Fruit fly (Drosophila melanogaster) whole organism, embryonic: ENCODE data around the gene DppIII.
A peak's percentile ranks its signal among the peaks of the same experiment; 100 is the strongest.

ENCODE experiments used
- Bgb ChIP-seq: fragments of 200-800 bp; sonication (Bioruptor generic); IDR thresholded peaks from 2 replicates; pipeline ENCODE4 v1.3.6; 2022; ENCODE audit warnings: missing biosample characterization, missing genetic modification characterization; ENCODE audit not compliant: partially characterized antibody
- CG10209 ChIP-seq: fragments of 200-800 bp; sonication (Bioruptor generic); optimal IDR thresholded peaks from 3 replicates; lab custom pipeline; 2017; ENCODE audit warnings: missing biosample characterization, mild to moderate bottlenecking, missing genetic modification characterization, missing genetic modification reagents
- CG11560 ChIP-seq: fragments of 200-800 bp; sonication (Bioruptor generic); IDR thresholded peaks from 3 replicates; pipeline ENCODE4 v1.3.6; 2022; ENCODE audit warnings: missing biosample characterization, missing genetic modification characterization
- CG12219 ChIP-seq: fragments of 200-800 bp; sonication (Bioruptor generic); optimal IDR thresholded peaks from 3 replicates; lab custom pipeline; 2018; ENCODE audit warnings: missing biosample characterization, mild to moderate bottlenecking, missing genetic modification characterization
- CG1233 ChIP-seq: fragments of 200-800 bp; sonication (Bioruptor generic); optimal IDR thresholded peaks from 4 replicates; lab custom pipeline; 2018; ENCODE audit warnings: missing biosample characterization, mild to moderate bottlenecking, missing genetic modification characterization
- CG13287 ChIP-seq: fragments of 200-800 bp; sonication (Bioruptor generic); IDR thresholded peaks from 2 replicates; pipeline ENCODE4 v1.3.6; 2022; ENCODE audit warnings: missing biosample characterization, missing genetic modification characterization; ENCODE audit not compliant: partially characterized antibody
- CG14667 ChIP-seq: fragments of 200-800 bp; sonication (Bioruptor generic); IDR thresholded peaks from 2 replicates; pipeline ENCODE4 v1.3.6; 2022; ENCODE audit warnings: missing biosample characterization, missing genetic modification characterization
- CG17568 ChIP-seq: fragments of 200-800 bp; sonication (Bioruptor generic); optimal IDR thresholded peaks from 2 replicates; lab custom pipeline; 2018; ENCODE audit warnings: missing biosample characterization, mild to moderate bottlenecking, missing genetic modification characterization, moderate library complexity
- CG1792 ChIP-seq: fragments of 200-800 bp; sonication (Bioruptor generic); optimal IDR thresholded peaks from 2 replicates; lab custom pipeline; 2016; ENCODE audit warnings: missing biosample characterization, missing genetic modification characterization
- CG1832 ChIP-seq: fragments of 200-800 bp; sonication (Bioruptor generic); optimal IDR thresholded peaks from 2 replicates; lab custom pipeline; 2017; ENCODE audit warnings: missing biosample characterization, mild to moderate bottlenecking, missing genetic modification characterization, inconsistent platforms
- CG2116 ChIP-seq: fragments of 200-800 bp; sonication (Bioruptor generic); optimal IDR thresholded peaks from 3 replicates; lab custom pipeline; 2018; ENCODE audit warnings: missing biosample characterization, mild to moderate bottlenecking, missing genetic modification characterization
- CG2889 ChIP-seq: fragments of 200-800 bp; sonication (Bioruptor generic); IDR thresholded peaks from 3 replicates; pipeline ENCODE4 v1.3.6; 2022; ENCODE audit warnings: missing biosample characterization, missing genetic modification characterization
- CG32767 ChIP-seq: fragments of 200-800 bp; sonication (Bioruptor generic); IDR thresholded peaks from 2 replicates; pipeline ENCODE4 v1.3.6; 2022; ENCODE audit warnings: missing biosample characterization, missing genetic modification characterization
- CG3407 ChIP-seq: fragments of 200-800 bp; sonication (Bioruptor generic); optimal IDR thresholded peaks from 2 replicates; lab custom pipeline; 2018; ENCODE audit warnings: missing biosample characterization, mild to moderate bottlenecking, missing genetic modification characterization
- CG34376 ChIP-seq: fragments of 200-800 bp; sonication (Bioruptor generic); optimal IDR thresholded peaks from 2 replicates; lab custom pipeline; 2018; ENCODE audit warnings: missing biosample characterization, mild to moderate bottlenecking, missing genetic modification characterization
- CG4282 ChIP-seq: fragments of 200-800 bp; sonication (Bioruptor generic); optimal IDR thresholded peaks from 2 replicates; lab custom pipeline; 2016; ENCODE audit warnings: missing biosample characterization, missing genetic modification characterization
- CG5245 ChIP-seq: fragments of 200-800 bp; sonication (Bioruptor generic); optimal IDR thresholded peaks from 3 replicates; lab custom pipeline; 2016; ENCODE audit warnings: missing biosample characterization, missing genetic modification characterization
- CG7372 ChIP-seq: fragments of 200-800 bp; sonication (Bioruptor generic); IDR thresholded peaks from 2 replicates; pipeline ENCODE4 v1.3.6; 2022; ENCODE audit warnings: missing biosample characterization, missing genetic modification characterization
- CrebB ChIP-seq: fragments of 200-800 bp; sonication (Bioruptor generic); optimal IDR thresholded peaks from 3 replicates; lab custom pipeline; 2018; ENCODE audit warnings: missing biosample characterization, mild to moderate bottlenecking, missing genetic modification characterization
- Dbx ChIP-seq: fragments of 200-800 bp; sonication (Bioruptor generic); IDR thresholded peaks from 3 replicates; pipeline ENCODE4 v1.3.6; 2022; ENCODE audit warnings: missing biosample characterization, missing genetic modification characterization
- E2f1 ChIP-seq: fragments of 200-800 bp; sonication (Bioruptor generic); IDR thresholded peaks from 2 replicates; pipeline ENCODE4 v1.3.6; 2022; ENCODE audit warnings: missing biosample characterization, missing genetic modification characterization
- Eip74EF ChIP-seq, 2 experiments: fragments of 200-800 bp in 1 of 2; fragments of >200 bp in 1 of 2; sonication (Bioruptor generic) in 1 of 2; optimal IDR thresholded peaks; 2 replicates each; lab custom pipeline; 2017 to 2019; ENCODE audit warnings: missing biosample characterization in 2 of 2, missing genetic modification characterization in 2 of 2, mild to moderate bottlenecking in 1 of 2, moderate library complexity in 1 of 2
- Fer1 ChIP-seq: fragments of 200-800 bp; sonication (Bioruptor generic); optimal IDR thresholded peaks from 2 replicates; lab custom pipeline; 2017; ENCODE audit warnings: missing biosample characterization, mild to moderate bottlenecking, missing genetic modification characterization
- HmgZ ChIP-seq: fragments of 200-800 bp; sonication (Bioruptor generic); optimal IDR thresholded peaks from 2 replicates; lab custom pipeline; 2018; ENCODE audit warnings: missing biosample characterization, mild to moderate bottlenecking, missing genetic modification characterization
- Lhr ChIP-seq: fragments of 200-800 bp; sonication (Bioruptor generic); optimal IDR thresholded peaks from 3 replicates; lab custom pipeline; 2017; ENCODE audit warnings: mild to moderate bottlenecking, missing biosample characterization, missing genetic modification reagents, missing genetic modification characterization
- MBD-R2 ChIP-seq: fragments of 200-800 bp; sonication (Bioruptor generic); IDR thresholded peaks from 2 replicates; pipeline ENCODE4 v1.3.6; 2022; ENCODE audit warnings: missing biosample characterization, missing genetic modification characterization
- Mad ChIP-seq: fragments of 200-800 bp; sonication (Bioruptor generic); optimal IDR thresholded peaks from 2 replicates; lab custom pipeline; 2016; ENCODE audit warnings: missing biosample characterization, missing genetic modification characterization
- Spps ChIP-seq: fragments of 200-800 bp; sonication (Bioruptor generic); optimal IDR thresholded peaks from 2 replicates; lab custom pipeline; 2018; ENCODE audit warnings: missing biosample characterization, mild to moderate bottlenecking, missing genetic modification characterization
- Usf ChIP-seq: fragments of 200-800 bp; sonication (Bioruptor generic); optimal IDR thresholded peaks from 2 replicates; lab custom pipeline; 2017; ENCODE audit warnings: missing genotype, missing biosample characterization, missing genetic modification characterization
- ab ChIP-seq: fragments of 200-800 bp; sonication (Bioruptor generic); optimal IDR thresholded peaks from 2 replicates; lab custom pipeline; 2016; ENCODE audit warnings: missing biosample characterization, missing genetic modification characterization
- amos ChIP-seq: fragments of 200-800 bp; sonication (Bioruptor generic); IDR thresholded peaks from 2 replicates; pipeline ENCODE4 v1.3.6; 2022; ENCODE audit warnings: missing biosample characterization, missing genetic modification characterization; ENCODE audit not compliant: partially characterized antibody
- ara ChIP-seq: fragments of 200-800 bp; sonication (Bioruptor generic); IDR thresholded peaks from 2 replicates; pipeline ENCODE4 v1.3.6; 2022; ENCODE audit warnings: missing biosample characterization, missing genetic modification characterization
- bcd ChIP-seq: fragments of 200-800 bp; sonication (Bioruptor generic); optimal IDR thresholded peaks from 2 replicates; lab custom pipeline; 2017; ENCODE audit warnings: missing biosample characterization, mild to moderate bottlenecking, missing genetic modification characterization
- danr ChIP-seq: fragments of 200-800 bp; sonication (Bioruptor generic); IDR thresholded peaks from 2 replicates; pipeline ENCODE4 v1.3.6; 2022; ENCODE audit warnings: missing biosample characterization, missing genetic modification characterization
- dati ChIP-seq: fragments of 200-800 bp; sonication (Bioruptor generic); IDR thresholded peaks from 2 replicates; pipeline ENCODE4 v1.3.6; 2022; ENCODE audit warnings: missing biosample characterization, missing genetic modification characterization
- gro ChIP-seq: fragments of 200-800 bp; sonication (Bioruptor generic); optimal IDR thresholded peaks from 2 replicates; lab custom pipeline; 2016; ENCODE audit warnings: missing biosample characterization, missing genetic modification characterization
- h ChIP-seq: fragments of >200 bp; optimal IDR thresholded peaks from 2 replicates; lab custom pipeline; 2017
- her ChIP-seq: fragments of 200-800 bp; sonication (Bioruptor generic); optimal IDR thresholded peaks from 2 replicates; lab custom pipeline; 2016; ENCODE audit warnings: missing biosample characterization, missing genetic modification characterization
- insv ChIP-seq, 2 experiments: fragments of 200-800 bp; sonication (Bioruptor generic); optimal IDR thresholded peaks; 3 replicates each; lab custom pipeline; 2016 to 2018; ENCODE audit warnings: missing biosample characterization in 2 of 2, missing genetic modification characterization in 2 of 2
- lov ChIP-seq, 2 experiments: fragments of 200-800 bp in 1 of 2; fragments of >200 bp in 1 of 2; sonication (Bioruptor generic) in 1 of 2; IDR thresholded peaks in 1 of 2; optimal IDR thresholded peaks in 1 of 2; 2 replicates in 1 of 2; 3 replicates in 1 of 2; pipeline versions ENCODE4 v1.3.6 to Lab custom; 2017 to 2022; ENCODE audit warnings: missing biosample characterization in 1 of 2, missing genetic modification characterization in 1 of 2
- org-1 ChIP-seq: fragments of 200-800 bp; sonication (Bioruptor generic); optimal IDR thresholded peaks from 2 replicates; lab custom pipeline; 2017; ENCODE audit warnings: missing biosample characterization, missing genetic modification characterization
- phol ChIP-seq: fragments of 200-800 bp; sonication (Bioruptor generic); optimal IDR thresholded peaks from 3 replicates; lab custom pipeline; 2018; ENCODE audit warnings: missing biosample characterization, mild to moderate bottlenecking, missing genetic modification characterization, moderate library complexity
- repo ChIP-seq: fragments of 200-800 bp; sonication (Bioruptor generic); optimal IDR thresholded peaks from 2 replicates; lab custom pipeline; 2016; ENCODE audit warnings: missing biosample characterization, missing genetic modification characterization
- sens ChIP-seq: fragments of 200-800 bp; sonication (Bioruptor generic); peaks from one replicate; lab custom pipeline; 2016; ENCODE audit warnings: missing biosample characterization, missing genetic modification characterization
- sr ChIP-seq: fragments of 200-800 bp; sonication (Bioruptor generic); IDR thresholded peaks from 3 replicates; pipeline ENCODE4 v1.3.6; 2022; ENCODE audit warnings: missing biosample characterization, missing genetic modification characterization
- tap ChIP-seq: fragments of 200-800 bp; optimal IDR thresholded peaks from 3 replicates; lab custom pipeline; 2019; ENCODE audit warnings: missing biosample characterization, mild to moderate bottlenecking, missing genetic modification characterization, moderate library complexity
- usp ChIP-seq: fragments of >200 bp; optimal IDR thresholded peaks from 2 replicates; lab custom pipeline; 2017; ENCODE audit warnings: missing biosample characterization, missing genetic modification characterization
- zfh1 ChIP-seq: fragments of 200-800 bp; sonication (Bioruptor generic); IDR thresholded peaks from 3 replicates; pipeline ENCODE4 v1.3.6; 2022; ENCODE audit warnings: missing biosample characterization, missing genetic modification characterization
- zfh2 ChIP-seq: fragments of 200-800 bp; sonication (Bioruptor generic); optimal IDR thresholded peaks from 2 replicates; lab custom pipeline; 2016; ENCODE audit warnings: missing biosample characterization, missing genetic modification characterization

DppIII gene

dm6 chr3R:8333768-8334470 is 10.3 kb upstream of the DppIII start, which contains the start of gene Poxm (continued):
- peak; percentile 67; the same call in 2 of the 3 replicates for TF ChIP-seq zfh1 (GFP tag; lab: Robert Waterston, UW)
- TF ChIP-seq Eip74EF (GFP tag; optimal IDR thresholded peaks at IDR 0.05; lab: Kevin White, UChicago) = peak in 1 of 2 experiments; percentile 89
- no peak for TF ChIP-seq her (GFP tag; lab: Kevin White, UChicago)
- TF ChIP-seq MBD-R2 (GFP tag; lab: Robert Waterston, UW) = no peak
- peak in 1 of 2 experiments; percentile 19 for TF ChIP-seq insv (GFP tag; optimal IDR thresholded peaks at IDR 0.05; lab: Kevin White, UChicago)
- peak; percentile 48; the same call in 1 of the 3 replicates for TF ChIP-seq Dbx (GFP tag; lab: Robert Waterston, UW)
- peak; percentile 91 for TF ChIP-seq E2f1 (GFP tag; lab: Robert Waterston, UW)
- TF ChIP-seq CG34376 (GFP tag; lab: Kevin White, UChicago) = peak; percentile 18
- peak; percentile 57 for TF ChIP-seq CG12219
- peak; percentile 85 for TF ChIP-seq CG3407
- TF ChIP-seq Fer1 = no peak
- TF ChIP-seq phol (tag; lab: Kevin White, UChicago) = peak; percentile 97
- TF ChIP-seq amos = no peak; the same call in none of the 2 replicates
- peak; percentile 82; the same call in 1 of the 2 replicates for TF ChIP-seq CG32767 (GFP tag; lab: Robert Waterston, UW)
- TF ChIP-seq repo = no peak
- no peak for TF ChIP-seq ab (GFP tag; lab: Kevin White, UChicago)
- TF ChIP-seq CG7372 (GFP tag; lab: Robert Waterston, UW) = peak; percentile 89
- peak; percentile 56 for TF ChIP-seq CG17568 (GFP tag; lab: Kevin White, UChicago)
- peak; percentile 95 for TF ChIP-seq sr (GFP tag; lab: Robert Waterston, UW)
- TF ChIP-seq Usf (GFP tag; lab: Kevin White, UChicago) = peak; percentile 91
- TF ChIP-seq CG5245 (GFP tag; lab: Kevin White, UChicago) = peak; percentile 87
- 0 out of 2 replicates have a peak, but pooled peaks have one; percentile 28 for TF ChIP-seq dati
- TF ChIP-seq CG1792 = peak; percentile 18
- peak; percentile 34 for TF ChIP-seq CG1832 (GFP tag; lab: Kevin White, UChicago)
- TF ChIP-seq danr (GFP tag; lab: Robert Waterston, UW) = peak; percentile 86
- no peak for TF ChIP-seq Bgb (GFP tag; lab: Robert Waterston, UW)
- TF ChIP-seq Lhr (GFP tag; lab: Kevin White, UChicago) = peak; percentile 69
- TF ChIP-seq tap (tag; lab: Kevin White, UChicago) = peak; percentile 78
- TF ChIP-seq Spps (tag; lab: Kevin White, UChicago) = peak; percentile 88
- no peak for TF ChIP-seq CrebB (tag; lab: Kevin White, UChicago)
- TF ChIP-seq CG2889 (GFP tag; lab: Robert Waterston, UW) = 0 out of 3 replicates have a peak, but pooled peaks have one; percentile 51
- TF ChIP-seq CG11560 (tag; lab: Robert Waterston, UW) = peak; percentile 83
- TF ChIP-seq sens (GFP tag; lab: Kevin White, UChicago) = peak; percentile 96
- TF ChIP-seq lov (optimal IDR thresholded peaks at IDR 0.05; lab: Kevin White, UChicago) = no peak
- TF ChIP-seq lov (GFP tag; IDR thresholded peaks at IDR 0.05; lab: Robert Waterston, UW) = no peak
- peak; percentile 38 for TF ChIP-seq HmgZ (tag; lab: Kevin White, UChicago)
- TF ChIP-seq CG10209 (GFP tag; lab: Kevin White, UChicago) = peak; percentile 91
- peak; percentile 40 for TF ChIP-seq CG2116 (GFP tag; lab: Kevin White, UChicago)
- no peak for TF ChIP-seq usp (GFP tag; lab: Kevin White, UChicago)
- peak; percentile 80 for TF ChIP-seq Mad
- TF ChIP-seq CG13287 (GFP tag; lab: Robert Waterston, UW) = no peak
- peak; percentile 84 for TF ChIP-seq ara (GFP tag; lab: Robert Waterston, UW)
- peak; percentile 93 for TF ChIP-seq bcd (GFP tag; lab: Kevin White, UChicago)
- peak; percentile 87 for TF ChIP-seq org-1 (GFP tag; lab: Kevin White, UChicago)
- TF ChIP-seq CG14667 (GFP tag; lab: Robert Waterston, UW) = peak; percentile 90; the same call in 1 of the 2 replicates
- no peak for TF ChIP-seq gro
- TF ChIP-seq zfh2 (GFP tag; lab: Kevin White, UChicago) = peak; percentile 43
- TF ChIP-seq h (lab: Kevin White, UChicago) = no peak
- TF ChIP-seq CG4282 (GFP tag; lab: Kevin White, UChicago) = no peak
- peak; percentile 89 for TF ChIP-seq CG1233
